Worm (Caenorhabditis elegans) whole organism, L4 larva: ENCODE results near the gene str-174.

Experiments
- F10B5.3 ChIP-seq: sonication (generic microtip); optimal IDR thresholded peaks from 2 replicates; lab custom pipeline; 2016; ENCODE audit warnings: mild to moderate bottlenecking, missing genetic modification characterization, missing compliant biosample characterization
- F26F4.8 ChIP-seq: fragments of 200-800 bp; sonication (Bioruptor generic); conservative IDR thresholded peaks from 2 replicates; pipeline ENCODE4 v1.3.6; 2022; ENCODE audit warnings: missing genetic modification characterization, missing compliant biosample characterization
- F37D6.2 ChIP-seq: sonication (generic microtip); optimal IDR thresholded peaks from 2 replicates; lab custom pipeline; 2016; ENCODE audit warnings: mild to moderate bottlenecking, missing genetic modification characterization, missing compliant biosample characterization
- T26A8.4 ChIP-seq: fragments of 200-800 bp; sonication (Bioruptor generic); IDR thresholded peaks from 2 replicates; pipeline ENCODE4 v1.3.6; 2022; ENCODE audit warnings: missing genetic modification characterization, missing compliant biosample characterization
- Y105C5A.15 ChIP-seq: fragments of 200-800 bp; sonication (Bioruptor generic); IDR thresholded peaks from 2 replicates; pipeline ENCODE4 v1.3.6; 2022; ENCODE audit warnings: missing genetic modification characterization, missing compliant biosample characterization
- Y5F2A.4 ChIP-seq: fragments of 200-800 bp; sonication (Bioruptor generic); optimal IDR thresholded peaks from 2 replicates; lab custom pipeline; 2018; ENCODE audit warnings: mild to moderate bottlenecking, missing genetic modification characterization, missing compliant biosample characterization
- Y75B8A.6 ChIP-seq: fragments of 200-800 bp; sonication (Bioruptor generic); IDR thresholded peaks from 2 replicates; pipeline ENCODE4 v1.3.6; 2022; ENCODE audit warnings: missing genetic modification reagents, missing genetic modification characterization, missing compliant biosample characterization
- ceh-32 ChIP-seq: sonication (generic microtip); optimal IDR thresholded peaks from 2 replicates; lab custom pipeline; 2016; ENCODE audit warnings: mild to moderate bottlenecking, missing genetic modification characterization, missing compliant biosample characterization; ENCODE audit not compliant: poor library complexity
- ceh-44 ChIP-seq: fragments of 200-800 bp; sonication (Bioruptor generic); IDR thresholded peaks from 2 replicates; pipeline ENCODE4 v1.3.6; 2022; ENCODE audit warnings: missing genetic modification reagents, missing genetic modification characterization, missing compliant biosample characterization
- ceh-82 ChIP-seq: sonication (generic microtip); optimal IDR thresholded peaks from 2 replicates; lab custom pipeline; 2017; ENCODE audit warnings: missing biosample characterization, missing genetic modification characterization
- ces-1 ChIP-seq: fragments of 150-350 bp; sonication (generic microtip); optimal IDR thresholded peaks from 4 replicates; lab custom pipeline; 2014; ENCODE audit warnings: missing biosample characterization, missing genetic modification reagents, missing genetic modification characterization
- dmd-9 ChIP-seq: fragments of 200-800 bp; sonication (Bioruptor generic); IDR thresholded peaks from 2 replicates; pipeline ENCODE4 v1.3.6; 2022; ENCODE audit warnings: missing genetic modification reagents, missing genetic modification characterization, missing compliant biosample characterization
- duxl-1 ChIP-seq: sonication (generic microtip); optimal IDR thresholded peaks from 2 replicates; lab custom pipeline; 2016; ENCODE audit warnings: mild to moderate bottlenecking, missing genetic modification characterization, moderate library complexity, missing compliant biosample characterization; ENCODE audit not compliant: poor library complexity
- dve-1 ChIP-seq: sonication (generic microtip); optimal IDR thresholded peaks from 2 replicates; lab custom pipeline; 2017; ENCODE audit warnings: antibody characterized with exemption, mild to moderate bottlenecking, missing genetic modification characterization, missing compliant biosample characterization; ENCODE audit not compliant: insufficient read depth
- fkh-10 ChIP-seq: fragments of 150-350 bp; optimal IDR thresholded peaks from 2 replicates; lab custom pipeline; 2014; ENCODE audit warnings: missing biosample characterization, missing genetic modification reagents, missing genetic modification characterization
- hlh-11 ChIP-seq: fragments of 200-800 bp; sonication (Bioruptor generic); optimal IDR thresholded peaks from 2 replicates; lab custom pipeline; 2018; ENCODE audit warnings: mild to moderate bottlenecking, missing genetic modification characterization, missing compliant biosample characterization
- hmg-1.1 ChIP-seq: fragments of 200-800 bp; sonication (Bioruptor generic); IDR thresholded peaks from 2 replicates; pipeline ENCODE4 v1.3.6; 2022; ENCODE audit warnings: missing genetic modification reagents, missing genetic modification characterization, missing compliant biosample characterization
- lim-7 ChIP-seq: fragments of 200-800 bp; sonication (Bioruptor generic); IDR thresholded peaks from 2 replicates; pipeline ENCODE4 v1.3.6; 2022; ENCODE audit warnings: missing genetic modification characterization, missing compliant biosample characterization
- lin-13 ChIP-seq: fragments of 150-350 bp; optimal IDR thresholded peaks from 2 replicates; lab custom pipeline; 2014; ENCODE audit warnings: missing biosample characterization, missing genetic modification reagents, missing genetic modification characterization
- lin-38 ChIP-seq: fragments of 200-800 bp; sonication (Bioruptor generic); IDR thresholded peaks from 2 replicates; pipeline ENCODE4 v1.3.6; 2022; ENCODE audit warnings: missing genetic modification reagents, missing genetic modification characterization, missing compliant biosample characterization
- lir-3 ChIP-seq: sonication (generic microtip); optimal IDR thresholded peaks from 2 replicates; lab custom pipeline; 2016; ENCODE audit warnings: mild to moderate bottlenecking, missing genetic modification characterization, missing compliant biosample characterization
- madf-9 ChIP-seq: fragments of 200-800 bp; sonication (Bioruptor generic); conservative IDR thresholded peaks from 2 replicates; pipeline ENCODE4 v1.3.6; 2022; ENCODE audit warnings: missing genetic modification reagents, missing genetic modification characterization, missing compliant biosample characterization
- mep-1 ChIP-seq: fragments of 150-350 bp; sonication (generic microtip); optimal IDR thresholded peaks from 3 replicates; lab custom pipeline; 2014; ENCODE audit warnings: missing biosample characterization, missing genetic modification characterization
- mxl-2 ChIP-seq: fragments of 200-800 bp; sonication (Bioruptor generic); conservative IDR thresholded peaks from 2 replicates; pipeline ENCODE4 v1.3.6; 2022; ENCODE audit warnings: missing genetic modification reagents, missing genetic modification characterization, missing compliant biosample characterization
- nhr-10 ChIP-seq: fragments of 150-350 bp; optimal IDR thresholded peaks from 2 replicates; lab custom pipeline; 2014; ENCODE audit warnings: missing biosample characterization, missing genetic modification characterization
- nhr-11 ChIP-seq: fragments of 150-350 bp; optimal IDR thresholded peaks from 2 replicates; lab custom pipeline; 2014; ENCODE audit warnings: missing biosample characterization, missing genetic modification characterization
- nhr-25 ChIP-seq: sonication (generic microtip); optimal IDR thresholded peaks from 2 replicates; lab custom pipeline; 2017; ENCODE audit warnings: missing genetic modification characterization, mild to moderate bottlenecking, missing compliant biosample characterization, antibody characterized with exemption, moderate library complexity, borderline replicate concordance; ENCODE audit not compliant: insufficient read depth
- nhr-41 ChIP-seq: fragments of 200-800 bp; sonication (Bioruptor generic); IDR thresholded peaks from 2 replicates; pipeline ENCODE4 v1.3.6; 2022; ENCODE audit warnings: missing genetic modification reagents, missing genetic modification characterization, missing compliant biosample characterization
- nhr-6 ChIP-seq: fragments of 150-350 bp; optimal IDR thresholded peaks from 2 replicates; lab custom pipeline; 2014; ENCODE audit warnings: missing biosample characterization, missing genetic modification characterization
- nhr-76 ChIP-seq: fragments of 150-350 bp; optimal IDR thresholded peaks from 2 replicates; lab custom pipeline; 2014; ENCODE audit warnings: missing biosample characterization, missing genetic modification characterization
- nhr-77 ChIP-seq: fragments of 150-350 bp; optimal IDR thresholded peaks from 2 replicates; lab custom pipeline; 2014; ENCODE audit warnings: missing biosample characterization, missing genetic modification characterization
- skn-1 ChIP-seq: fragments of 150-350 bp; optimal IDR thresholded peaks from 2 replicates; lab custom pipeline; 2014; ENCODE audit warnings: missing biosample characterization, missing genetic modification characterization
- snpc-1.2 ChIP-seq: fragments of 200-800 bp; sonication (Bioruptor generic); IDR thresholded peaks from 2 replicates; pipeline ENCODE4 v1.3.6; 2022; ENCODE audit warnings: missing genetic modification reagents, missing genetic modification characterization, missing compliant biosample characterization
- snpc-4 ChIP-seq: fragments of 150-350 bp; optimal IDR thresholded peaks from 2 replicates; lab custom pipeline; 2014; ENCODE audit warnings: missing biosample characterization, missing genetic modification characterization
- tag-97 ChIP-seq: fragments of 200-800 bp; sonication (Bioruptor generic); IDR thresholded peaks from 2 replicates; pipeline ENCODE4 v1.3.6; 2022; ENCODE audit warnings: missing genetic modification characterization, missing compliant biosample characterization
- tra-1 ChIP-seq: fragments of 200-800 bp; sonication (Bioruptor generic); IDR thresholded peaks from 2 replicates; pipeline ENCODE4 v1.3.6; 2022; ENCODE audit warnings: missing genetic modification reagents, missing genetic modification characterization, missing compliant biosample characterization
- unc-130 ChIP-seq: sonication (generic microtip); optimal IDR thresholded peaks from 2 replicates; lab custom pipeline; 2016; ENCODE audit warnings: missing genetic modification reagents, missing genetic modification characterization, missing compliant biosample characterization
- unc-62 ChIP-seq, 3 experiments: fragments of 150-350 bp in 1 of 3; sonication (generic microtip); optimal IDR thresholded peaks in 2 of 3; peaks in 1 of 3; 1 replicate in 1 of 3; 2 replicates in 2 of 3; lab custom pipeline; 2014 to 2017; ENCODE audit warnings: missing biosample characterization in 3 of 3, missing genetic modification characterization in 3 of 3, missing genetic modification reagents in 3 of 3, missing genotype in 1 of 3
- vab-7 ChIP-seq: fragments of 200-800 bp; sonication (Bioruptor generic); IDR thresholded peaks from 2 replicates; pipeline ENCODE4 v1.3.6; 2022; ENCODE audit warnings: missing genetic modification reagents, missing genetic modification characterization, missing compliant biosample characterization
- zip-2 ChIP-seq: fragments of 150-350 bp; optimal IDR thresholded peaks from 2 replicates; lab custom pipeline; 2014; ENCODE audit warnings: missing biosample characterization, missing genetic modification characterization

str-174 gene

DNA sequence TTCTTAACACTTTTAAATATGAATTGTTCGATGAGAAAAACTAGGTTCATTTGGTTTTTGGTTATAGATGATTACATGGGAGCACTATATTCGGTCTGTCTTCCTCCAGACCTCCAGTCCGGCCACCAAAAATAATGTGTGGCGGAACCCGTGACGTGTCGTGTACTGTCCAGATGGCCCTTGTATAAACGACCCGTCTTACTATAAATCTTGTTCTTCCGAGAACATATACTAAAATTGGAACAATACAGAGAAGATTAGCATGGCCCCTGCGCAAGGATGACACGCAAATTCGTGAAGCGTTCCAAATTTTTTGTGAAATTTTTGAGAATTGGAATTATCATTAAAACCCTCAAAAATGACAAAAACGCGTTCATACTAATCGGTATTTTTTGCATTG is 7.9 kb downstream of the str-174 start:
- no peak for TF ChIP-seq Y105C5A.15 (GFP tag; lab: Robert Waterston, UW)
- no peak for TF ChIP-seq lir-3 (tag; lab: Kevin White, UChicago)
- TF ChIP-seq F10B5.3 (tag; lab: Kevin White, UChicago) = no peak
- no peak for TF ChIP-seq Y75B8A.6
- no peak for TF ChIP-seq dve-1 (tag; lab: Kevin White, UChicago)
- TF ChIP-seq nhr-10 (tag; lab: Kevin White, UChicago) = no peak

DNA sequence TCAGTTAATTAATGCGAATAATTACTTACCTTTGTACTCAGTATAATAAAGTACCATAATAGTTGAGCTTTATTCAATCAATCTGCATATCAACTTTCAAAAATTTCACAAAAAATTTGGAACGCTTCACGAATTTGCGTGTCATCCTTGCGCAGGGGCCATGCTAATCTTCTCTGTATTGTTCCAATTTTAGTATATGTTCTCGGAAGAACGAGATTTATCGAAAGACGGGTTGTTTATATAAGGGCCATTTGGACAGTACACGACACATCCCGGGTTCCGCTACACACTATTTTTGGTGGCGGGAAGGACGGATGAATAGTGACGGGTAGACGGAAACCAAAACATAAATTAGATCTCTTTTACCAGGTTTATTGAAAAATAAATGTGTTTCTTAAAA is 10.0 kb downstream of the str-174 start:
- TF ChIP-seq snpc-1.2 (GFP tag; lab: Robert Waterston, UW) (peak; percentile 94), Y5F2A.4 (GFP tag; lab: Kevin White, UChicago) (no peak), ceh-44 (GFP tag; lab: Robert Waterston, UW) (no peak)
- TF ChIP-seq, all 104 proteins: peak for 1

DNA sequence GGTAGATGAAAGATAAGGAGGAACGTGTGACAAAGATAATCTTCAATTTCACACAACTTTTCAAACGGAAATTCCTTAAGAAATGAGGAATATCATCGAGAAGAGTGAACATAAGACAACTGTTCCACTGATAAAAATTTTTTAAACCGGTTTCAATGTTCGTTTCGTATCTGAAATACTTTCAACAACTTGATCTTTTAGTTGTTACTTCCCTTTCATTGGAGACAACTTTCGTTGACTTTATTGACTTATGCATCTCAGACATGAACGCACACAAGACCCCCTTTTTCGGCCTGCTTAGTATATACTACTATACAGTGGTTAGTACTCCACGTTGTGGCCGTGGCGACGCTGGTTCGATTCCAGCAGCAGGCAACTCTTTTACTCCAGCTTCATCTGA is 13.1 kb downstream of the str-174 start, which contains the start of the genes Y17G9A.4 and str-173:
Gene Y17G9A.4 (minus strand): TSS at position 101 of the 400 bp plus-strand sequence.
Gene str-173 (plus strand): TSS at position 325 of the 400 bp plus-strand sequence.
- no peak for TF ChIP-seq unc-62 (GFP tag; optimal IDR thresholded peaks at IDR 0.05 in 1 of 2; lab: Kevin White, UChicago)
- no peak for TF ChIP-seq unc-62 (tag; optimal IDR thresholded peaks at IDR 0.05; lab: Kevin White, UChicago)
- no peak for TF ChIP-seq nhr-6 (tag; lab: Kevin White, UChicago)
- TF ChIP-seq F26F4.8 = no peak
- TF ChIP-seq lin-38 (GFP tag; lab: Robert Waterston, UW) = no peak
- no peak for TF ChIP-seq tra-1 (GFP tag; lab: Robert Waterston, UW)
- TF ChIP-seq fkh-10 (GFP tag; lab: Kevin White, UChicago) = no peak
- no peak for TF ChIP-seq hlh-11 (tag; lab: Kevin White, UChicago)
- TF ChIP-seq nhr-76 = no peak
- no peak for TF ChIP-seq Y105C5A.15 (GFP tag; lab: Robert Waterston, UW)
- TF ChIP-seq, all 104 proteins: peak for 0

DNA sequence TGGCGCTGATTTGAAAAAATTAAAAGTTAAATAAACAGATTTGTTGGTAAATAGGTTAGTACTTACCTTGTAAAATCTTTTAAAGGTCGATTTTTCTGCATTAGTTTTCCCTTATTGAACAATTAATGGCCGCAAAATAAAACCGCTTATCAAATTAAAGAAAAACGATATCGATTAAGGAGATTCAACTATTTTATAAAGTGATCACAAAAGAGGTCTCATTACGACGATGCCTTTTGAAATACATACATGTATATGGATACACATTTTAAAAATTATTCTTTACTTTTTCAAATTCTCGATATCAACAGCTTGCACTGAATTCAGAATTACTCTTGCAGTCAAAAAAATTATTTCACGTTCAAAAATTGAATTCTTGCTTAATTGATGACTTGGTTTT is 15.9 kb downstream of the str-174 start, which contains the start of gene Y17G9A.3:
Gene Y17G9A.3 (minus strand): TSS at position 101 of the 400 bp plus-strand sequence.
- no peak for TF ChIP-seq mep-1 (tag; lab: Kevin White, UChicago)
- no peak for TF ChIP-seq snpc-4 (tag; lab: Kevin White, UChicago)
- no peak for TF ChIP-seq vab-7
- TF ChIP-seq dmd-9 (GFP tag; lab: Robert Waterston, UW) = no peak
- TF ChIP-seq nhr-77 (tag; lab: Kevin White, UChicago) = no peak

DNA sequence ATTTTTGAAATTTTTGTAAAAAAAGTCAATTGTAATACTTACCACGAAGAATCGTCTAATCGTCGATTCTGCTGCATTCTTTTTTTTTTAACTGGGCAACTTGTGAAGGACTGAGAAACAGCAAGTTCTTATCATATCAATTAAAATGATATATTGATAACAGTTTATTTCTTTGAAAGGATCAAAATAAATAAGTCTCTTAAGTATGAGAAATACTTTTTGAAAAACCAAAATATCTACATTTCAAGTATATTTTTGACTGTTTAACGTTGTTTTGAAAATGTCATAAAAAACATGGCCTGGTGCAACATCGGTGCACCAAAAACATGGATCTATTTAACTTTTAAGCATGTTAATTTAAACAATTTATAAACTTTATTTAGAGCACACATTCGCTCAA is 18.3 kb downstream of the str-174 start, which contains the start of gene Y17G9A.2:
Gene Y17G9A.2 (minus strand): TSS at position 101 of the 400 bp plus-strand sequence.
- no peak for TF ChIP-seq unc-130
- no peak for TF ChIP-seq ceh-82 (tag; lab: Kevin White, UChicago)
- TF ChIP-seq lin-13 (GFP tag; lab: Kevin White, UChicago) = no peak
- TF ChIP-seq nhr-77 (tag; lab: Kevin White, UChicago) = no peak
- TF ChIP-seq T26A8.4 (GFP tag; lab: Robert Waterston, UW) = no peak
- no peak for TF ChIP-seq F37D6.2 (tag; lab: Kevin White, UChicago)
- no peak for TF ChIP-seq zip-2 (tag; lab: Kevin White, UChicago)
- no peak for TF ChIP-seq nhr-11 (tag; lab: Kevin White, UChicago)
- no peak for TF ChIP-seq mxl-2
- TF ChIP-seq Y105C5A.15 (GFP tag; lab: Robert Waterston, UW) = no peak

DNA sequence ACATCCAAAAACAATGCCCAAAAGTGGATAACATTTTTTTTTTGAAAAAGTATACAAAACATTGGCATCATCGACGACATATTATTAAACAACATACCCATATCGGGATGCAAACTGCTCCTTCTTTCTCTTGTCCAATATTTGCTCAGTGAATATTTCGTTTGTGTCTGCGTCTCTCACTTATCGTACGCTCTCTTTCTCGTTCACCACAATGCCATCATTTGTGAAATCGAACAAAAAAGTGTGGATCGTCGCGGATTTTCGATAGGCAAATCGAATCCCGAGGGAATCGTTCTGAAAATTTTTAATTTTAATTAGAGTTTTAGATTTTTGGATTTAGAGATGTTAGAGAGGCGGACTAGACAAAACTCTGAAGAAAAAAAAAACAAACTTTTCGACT is 27.7 kb downstream of the str-174 start, which contains the start of gene tat-2:
Gene tat-2 (minus strand): TSS at position 101 of the 400 bp plus-strand sequence.
- TF ChIP-seq ceh-32 (tag; lab: Kevin White, UChicago) (no peak), nhr-41 (GFP tag; lab: Robert Waterston, UW) (no peak), skn-1 (no peak), lir-3 (tag; lab: Kevin White, UChicago) (no peak), F37D6.2 (tag; lab: Kevin White, UChicago) (no peak), duxl-1 (tag; lab: Kevin White, UChicago) (no peak), hmg-1.1 (GFP tag; lab: Robert Waterston, UW) (no peak), nhr-10 (tag; lab: Kevin White, UChicago) (no peak), lim-7 (GFP tag; lab: Robert Waterston, UW) (no peak), dve-1 (tag; lab: Kevin White, UChicago) (no peak), nhr-25 (tag; lab: Kevin White, UChicago) (no peak), madf-9 (no peak), tag-97 (GFP tag; lab: Robert Waterston, UW) (no peak), ces-1 (GFP tag; lab: Kevin White, UChicago) (no peak)
- TF ChIP-seq, all 104 proteins: peak for 0
